Fruit fly (Drosophila melanogaster): ENCODE results near the gene tplus3b.

The tplus3b gene

DNA sequence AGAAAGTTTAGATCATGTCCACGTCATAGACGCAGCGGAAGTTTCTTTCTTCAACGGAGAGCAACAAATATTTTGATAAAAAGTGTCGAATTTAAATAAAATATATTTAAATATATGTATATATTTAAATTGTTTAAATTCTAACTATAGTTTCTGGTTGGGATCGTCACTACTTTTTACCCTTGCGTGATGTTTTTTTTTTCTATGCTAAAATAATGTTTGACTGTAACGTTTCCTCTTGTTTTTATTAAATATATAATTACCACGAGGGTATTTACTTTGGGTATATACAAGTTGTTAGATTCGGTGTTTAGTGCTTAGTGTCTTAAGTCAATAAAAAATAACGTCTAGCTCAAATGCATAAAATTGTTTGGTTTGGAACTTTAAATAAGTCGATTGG, 24.9 kb downstream of the tplus3b start, which contains the start of gene ttm3:
TSS of gene ttm3 (plus strand) at position 301 of the 400 bp plus-strand sequence.
- no peak for TF ChIP-seq Hr39 (GFP tag; optimal IDR thresholded peaks at IDR 0.05)
- no peak for TF ChIP-seq Eip78C (GFP tag)
- no peak for TF ChIP-seq CG3919 (GFP tag; optimal IDR thresholded peaks at IDR 0.05)
- no peak for TF ChIP-seq CG6808 (GFP tag; optimal IDR thresholded peaks at IDR 0.05)
- TF ChIP-seq CG15336 (GFP tag; IDR thresholded peaks at IDR 0.05): no peak
- TF ChIP-seq Ets96B (tag; optimal IDR thresholded peaks at IDR 0.05): no peak
- TF ChIP-seq ss (GFP tag; optimal IDR thresholded peaks at IDR 0.05): no peak
- TF ChIP-seq Blimp-1 (GFP tag; optimal IDR thresholded peaks at IDR 0.05): no peak
- TF ChIP-seq CG11762 (GFP tag; optimal IDR thresholded peaks at IDR 0.05; ENCODE audit: insufficient read depth): no peak
- no peak for TF ChIP-seq CG32006 (GFP tag; optimal IDR thresholded peaks at IDR 0.05)
- TF ChIP-seq CG8319 (GFP tag; optimal IDR thresholded peaks at IDR 0.05): no peak
- no peak for TF ChIP-seq salr (GFP tag; optimal IDR thresholded peaks at IDR 0.05)
- no peak for TF ChIP-seq CG11902 (GFP tag; optimal IDR thresholded peaks at IDR 0.05)
- no peak for TF ChIP-seq CG6276 (GFP tag; optimal IDR thresholded peaks at IDR 0.05)
- no peak for TF ChIP-seq Ets21C (GFP tag; optimal IDR thresholded peaks at IDR 0.05)
- TF ChIP-seq spab (GFP tag; optimal IDR thresholded peaks at IDR 0.05): no peak
- TF ChIP-seq Gug (GFP tag; IDR thresholded peaks at IDR 0.05): no peak

DNA sequence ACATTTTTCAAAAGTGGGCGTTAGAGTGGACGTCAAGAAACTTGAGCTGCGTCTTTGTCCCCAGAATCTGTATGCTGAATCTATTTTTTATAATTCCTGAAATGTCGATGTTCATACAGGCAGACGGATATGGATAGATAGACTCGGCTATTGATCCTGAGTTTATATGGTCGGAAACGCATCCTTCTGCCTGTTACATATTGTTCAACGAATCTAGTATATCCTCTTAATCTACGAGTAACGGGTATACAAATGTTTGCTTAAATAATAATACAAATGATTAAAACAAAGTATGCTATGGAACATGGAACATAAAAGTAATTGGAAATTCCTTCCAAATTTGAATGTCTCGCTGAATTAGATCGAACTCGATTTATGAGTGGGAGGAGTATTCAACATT, 33.4 kb downstream of the tplus3b start, which contains the start of gene tplus3a:
TSS of gene tplus3a (plus strand) at position 301 of the 400 bp plus-strand sequence.
- TF ChIP-seq CG6808 (GFP tag; optimal IDR thresholded peaks at IDR 0.05): no peak
- no peak for TF ChIP-seq net (GFP tag; optimal IDR thresholded peaks at IDR 0.05)
- no peak for TF ChIP-seq Met (GFP tag; optimal IDR thresholded peaks at IDR 0.05)
- TF ChIP-seq CG6276 (GFP tag; optimal IDR thresholded peaks at IDR 0.05): no peak
- TF ChIP-seq CG11294 (GFP tag; IDR thresholded peaks at IDR 0.05): no peak
- TF ChIP-seq CG34406 (GFP tag; optimal IDR thresholded peaks at IDR 0.05): no peak
- TF ChIP-seq CG31627 (GFP tag; optimal IDR thresholded peaks at IDR 0.05): no peak
- no peak for TF ChIP-seq pdm3 (GFP tag; optimal IDR thresholded peaks at IDR 0.05)
- TF ChIP-seq Smox (GFP tag; optimal IDR thresholded peaks at IDR 0.05): no peak
- no peak for TF ChIP-seq Blimp-1 (GFP tag; optimal IDR thresholded peaks at IDR 0.05)
- no peak for TF ChIP-seq Sox15 (GFP tag; optimal IDR thresholded peaks at IDR 0.05)

DNA sequence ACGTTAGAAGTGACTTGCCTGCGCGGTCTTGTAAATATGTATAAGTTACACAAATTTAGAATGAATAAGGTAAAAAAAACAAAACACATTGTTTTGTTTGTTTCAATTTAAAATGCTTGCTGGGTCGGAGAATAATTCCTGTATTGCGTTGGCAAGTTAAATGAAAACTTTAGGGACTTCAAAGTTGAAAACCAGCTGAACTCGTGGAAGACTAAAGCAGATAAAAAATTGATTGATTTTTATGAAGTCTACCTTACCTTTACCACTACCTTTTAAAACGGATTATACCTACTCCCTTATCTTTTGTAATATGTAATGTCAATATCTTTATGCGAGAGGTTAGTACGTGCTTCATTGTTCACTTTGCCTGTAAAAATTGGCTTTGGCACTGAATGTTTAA, 39.0 kb downstream of the tplus3b start, which contains the start of gene CG42597:
TSS of gene CG42597 (minus strand) at position 101 of the 400 bp plus-strand sequence.
- no peak for TF ChIP-seq Blimp-1 (GFP tag; optimal IDR thresholded peaks at IDR 0.05)
- TF ChIP-seq CG3919 (GFP tag; optimal IDR thresholded peaks at IDR 0.05): no peak
- no peak for TF ChIP-seq CG9139 (GFP tag; optimal IDR thresholded peaks at IDR 0.05)
- TF ChIP-seq fkh (GFP tag; optimal IDR thresholded peaks at IDR 0.05): no peak
- TF ChIP-seq CG31627 (GFP tag; optimal IDR thresholded peaks at IDR 0.05): no peak
- no peak for TF ChIP-seq Eip75B (GFP tag; optimal IDR thresholded peaks at IDR 0.05)
- no peak for TF ChIP-seq esn (GFP tag; optimal IDR thresholded peaks at IDR 0.05)
- TF ChIP-seq Sox15 (GFP tag; optimal IDR thresholded peaks at IDR 0.05): no peak
- no peak for TF ChIP-seq pdm3 (GFP tag; optimal IDR thresholded peaks at IDR 0.05)
- no peak for TF ChIP-seq Eip93F (GFP tag; optimal IDR thresholded peaks at IDR 0.05)
- no peak for TF ChIP-seq Hr39 (GFP tag; optimal IDR thresholded peaks at IDR 0.05)
- TF ChIP-seq Ets96B (tag; optimal IDR thresholded peaks at IDR 0.05): no peak
- TF ChIP-seq CG4318 (GFP tag; optimal IDR thresholded peaks at IDR 0.05): no peak
- no peak for TF ChIP-seq Sox102F (GFP tag; optimal IDR thresholded peaks at IDR 0.05)
- TF ChIP-seq CG3032 (tag; optimal IDR thresholded peaks at IDR 0.05): no peak
- TF ChIP-seq spab (GFP tag; optimal IDR thresholded peaks at IDR 0.05): no peak

DNA sequence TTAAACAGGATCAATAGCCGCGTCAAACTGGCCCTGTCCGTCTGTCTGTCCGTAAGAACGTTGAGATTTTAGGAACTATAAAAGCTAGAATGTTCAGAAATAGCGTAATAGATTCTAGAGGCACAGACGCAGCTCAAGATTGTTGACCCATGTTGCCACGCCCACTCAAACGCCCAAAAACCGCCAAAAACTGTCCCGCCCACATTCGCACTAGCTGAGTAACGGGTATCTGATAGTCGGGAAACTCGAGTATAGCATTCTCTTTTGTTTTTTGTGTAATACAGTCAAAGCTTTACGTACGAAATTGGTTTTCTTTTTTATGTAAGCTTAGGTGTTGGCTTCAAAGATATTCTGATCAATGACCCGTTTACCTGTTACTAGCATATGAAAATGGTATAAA, 44.3 kb downstream of the tplus3b start:
- no peak for TF ChIP-seq Eip75B (GFP tag; optimal IDR thresholded peaks at IDR 0.05)
- TF ChIP-seq CG8319 (GFP tag; optimal IDR thresholded peaks at IDR 0.05): no peak
- no peak for TF ChIP-seq CG7368 (GFP tag; optimal IDR thresholded peaks at IDR 0.05)
- no peak for TF ChIP-seq CG6276 (GFP tag; optimal IDR thresholded peaks at IDR 0.05)
- TF ChIP-seq fkh (GFP tag; optimal IDR thresholded peaks at IDR 0.05): no peak
- TF ChIP-seq Smox (GFP tag; optimal IDR thresholded peaks at IDR 0.05): no peak
- TF ChIP-seq OdsH (GFP tag; optimal IDR thresholded peaks at IDR 0.05): no peak
- no peak for TF ChIP-seq CG31627 (GFP tag; optimal IDR thresholded peaks at IDR 0.05)
- no peak for TF ChIP-seq topi (GFP tag; optimal IDR thresholded peaks at IDR 0.05)

Measured in whole organism, prepupa.